Fruit fly (Drosophila melanogaster) Kc167 (cell line): Measurements from ENCODE around the gene C901.

Experiments
- Myc ChIP-seq: fragments of >200 bp; optimal IDR thresholded peaks from 2 replicates; lab custom pipeline; 2017; ENCODE audit warnings: missing external identifiers
- Sin3A ChIP-seq: fragments of >200 bp; optimal IDR thresholded peaks from 2 replicates; lab custom pipeline; 2018; ENCODE audit warnings: missing external identifiers
- h ChIP-seq: fragments of >200 bp; optimal IDR thresholded peaks from 3 replicates; lab custom pipeline; 2018; ENCODE audit warnings: missing external identifiers
- insv ChIP-seq: fragments of >200 bp; optimal IDR thresholded peaks from 3 replicates; lab custom pipeline; 2018; ENCODE audit warnings: missing external identifiers
- psq ChIP-seq: fragments of >200 bp; optimal IDR thresholded peaks from 2 replicates; lab custom pipeline; 2017; ENCODE audit warnings: missing external identifiers

- TF ChIP-seq Sin3A (lab: Kevin White, UChicago) (no peak), psq (lab: Kevin White, UChicago) (no peak), insv (lab: Kevin White, UChicago) (no peak), h (lab: Kevin White, UChicago) (no peak), Myc (no peak)
Observed at dm6 chrX:10927110-10927509, 39.8 kb downstream of the C901 start, which contains the start of gene CG2145.
